Worm (Caenorhabditis elegans) whole organism, L1 larva: Measurements from ENCODE around the gene C42D8.1.

Source experiments
- C16A3.4 ChIP-seq: fragments of 150-350 bp; optimal IDR thresholded peaks from 2 replicates; lab custom pipeline; 2014; ENCODE audit warnings: missing biosample characterization, missing genetic modification characterization
- F16B12.6 ChIP-seq: fragments of 150-350 bp; optimal IDR thresholded peaks from 2 replicates; lab custom pipeline; 2014; ENCODE audit warnings: missing biosample characterization, missing genetic modification characterization
- blmp-1 ChIP-seq: fragments of 150-350 bp; optimal IDR thresholded peaks from 2 replicates; lab custom pipeline; 2014; ENCODE audit warnings: missing biosample characterization, missing genetic modification characterization
- ceh-90 ChIP-seq: sonication (generic microtip); optimal IDR thresholded peaks from 2 replicates; lab custom pipeline; 2016; ENCODE audit warnings: missing genetic modification characterization, missing compliant biosample characterization
- dpl-1 ChIP-seq, 3 experiments: fragments of 150-350 bp in 2 of 3; sonication (generic microtip) in 1 of 3; optimal IDR thresholded peaks; 2 replicates each; lab custom pipeline; 2014 to 2017; ENCODE audit warnings: missing biosample characterization in 3 of 3, missing genetic modification characterization in 3 of 3, missing genetic modification reagents in 3 of 3
- efl-3 ChIP-seq: fragments of 200-800 bp; sonication (Bioruptor generic); optimal IDR thresholded peaks from 2 replicates; lab custom pipeline; 2018; ENCODE audit warnings: mild to moderate bottlenecking, missing genetic modification characterization, missing compliant biosample characterization
- egl-27 ChIP-seq, 2 experiments: fragments of 150-350 bp in 1 of 2; sonication (generic microtip); optimal IDR thresholded peaks; 3 replicates each; lab custom pipeline; 2017 to 2018; ENCODE audit warnings: missing biosample characterization in 2 of 2, missing genetic modification characterization in 2 of 2, missing genetic modification reagents in 2 of 2
- elt-2 ChIP-seq: sonication (generic microtip); optimal IDR thresholded peaks from 2 replicates; lab custom pipeline; 2016; ENCODE audit warnings: missing genetic modification characterization, mild to moderate bottlenecking, inconsistent platforms, missing compliant biosample characterization, missing genetic modification reagents
- elt-3 ChIP-seq, 6 experiments: fragments of 150-350 bp in 1 of 6; sonication (generic microtip); optimal IDR thresholded peaks; 2 replicates each; lab custom pipeline; 2017 to 2018; ENCODE audit warnings: missing biosample characterization in 6 of 6, missing genetic modification characterization in 6 of 6, inconsistent platforms in 1 of 6
- fkh-4 ChIP-seq: sonication (generic microtip); optimal IDR thresholded peaks from 2 replicates; lab custom pipeline; 2016; ENCODE audit warnings: missing compliant biosample characterization, missing genetic modification characterization, borderline replicate concordance
- grh-1 ChIP-seq: fragments of 200-800 bp; sonication (Bioruptor generic); IDR thresholded peaks from 2 replicates; pipeline ENCODE4 v1.3.6; 2022; ENCODE audit warnings: missing genetic modification reagents, missing genetic modification characterization, missing compliant biosample characterization
- hlh-17 ChIP-seq: fragments of 200-800 bp; sonication (Bioruptor generic); optimal IDR thresholded peaks from 2 replicates; lab custom pipeline; 2018; ENCODE audit warnings: missing genetic modification characterization, mild to moderate bottlenecking, missing compliant biosample characterization, moderate library complexity, borderline replicate concordance
- hlh-4 ChIP-seq: sonication (generic microtip); optimal IDR thresholded peaks from 2 replicates; lab custom pipeline; 2016; ENCODE audit warnings: mild to moderate bottlenecking, missing genetic modification characterization, missing compliant biosample characterization
- hpl-2 ChIP-seq: fragments of 150-350 bp; optimal IDR thresholded peaks from 2 replicates; lab custom pipeline; 2014; ENCODE audit warnings: missing biosample characterization, missing genetic modification reagents, missing genetic modification characterization
- jun-1 ChIP-seq: fragments of 150-350 bp; optimal IDR thresholded peaks from 2 replicates; lab custom pipeline; 2014; ENCODE audit warnings: missing biosample characterization, missing genetic modification reagents, missing genetic modification characterization
- lin-14 ChIP-seq: fragments of 200-800 bp; sonication (Bioruptor generic); optimal IDR thresholded peaks from 2 replicates; lab custom pipeline; 2018; ENCODE audit warnings: mild to moderate bottlenecking, missing genetic modification characterization, moderate library complexity, missing compliant biosample characterization
- lin-39 ChIP-seq: fragments of 150-350 bp; optimal IDR thresholded peaks from 2 replicates; lab custom pipeline; 2014; ENCODE audit warnings: missing biosample characterization, missing genetic modification reagents, missing genetic modification characterization
- lsy-2 ChIP-seq, 2 experiments: fragments of 150-350 bp; optimal IDR thresholded peaks; 2 replicates each; lab custom pipeline; 2014; ENCODE audit warnings: missing biosample characterization in 2 of 2, missing genetic modification characterization in 2 of 2
- mab-9 ChIP-seq: fragments of 200-800 bp; sonication (Bioruptor generic); IDR thresholded peaks from 2 replicates; pipeline ENCODE4 v1.3.6; 2022; ENCODE audit warnings: missing genetic modification reagents, missing genetic modification characterization, missing compliant biosample characterization
- mdl-1 ChIP-seq, 2 experiments: fragments of 150-350 bp; optimal IDR thresholded peaks; 2 replicates each; lab custom pipeline; 2014 to 2017; ENCODE audit warnings: missing biosample characterization in 2 of 2, missing genetic modification characterization in 2 of 2, inconsistent platforms in 1 of 2
- nhr-12 ChIP-seq: sonication (generic microtip); optimal IDR thresholded peaks from 2 replicates; lab custom pipeline; 2017; ENCODE audit warnings: missing biosample characterization, missing genetic modification characterization
- nhr-19 ChIP-seq: fragments of 200-800 bp; sonication (Bioruptor generic); conservative IDR thresholded peaks from 2 replicates; pipeline ENCODE4 v1.3.6; 2022; ENCODE audit warnings: missing genetic modification characterization, missing compliant biosample characterization
- nhr-20 ChIP-seq: sonication (generic microtip); optimal IDR thresholded peaks from 2 replicates; lab custom pipeline; 2016; ENCODE audit warnings: mild to moderate bottlenecking, missing genetic modification characterization, missing compliant biosample characterization
- nhr-237 ChIP-seq: fragments of 150-350 bp; optimal IDR thresholded peaks from 2 replicates; lab custom pipeline; 2014; ENCODE audit warnings: missing biosample characterization, missing genetic modification characterization
- nhr-28 ChIP-seq: fragments of 150-350 bp; optimal IDR thresholded peaks from 2 replicates; lab custom pipeline; 2014; ENCODE audit warnings: missing biosample characterization, missing genetic modification characterization
- nhr-47 ChIP-seq: sonication (generic microtip); optimal IDR thresholded peaks from 2 replicates; lab custom pipeline; 2016; ENCODE audit warnings: mild to moderate bottlenecking, missing genetic modification characterization, moderate library complexity, missing compliant biosample characterization
- nhr-71 ChIP-seq: sonication (generic microtip); optimal IDR thresholded peaks from 2 replicates; lab custom pipeline; 2016; ENCODE audit warnings: mild to moderate bottlenecking, missing genetic modification characterization, moderate library complexity, missing compliant biosample characterization
- nhr-84 ChIP-seq: sonication (generic microtip); optimal IDR thresholded peaks from 2 replicates; lab custom pipeline; 2017; ENCODE audit warnings: missing biosample characterization, missing genetic modification characterization
- nhr-85 ChIP-seq: sonication (generic microtip); peaks from one replicate; lab custom pipeline; 2016; ENCODE audit warnings: missing genetic modification characterization, inconsistent platforms, missing compliant biosample characterization
- nhr-90 ChIP-seq: sonication (generic microtip); optimal IDR thresholded peaks from 2 replicates; lab custom pipeline; 2016; ENCODE audit warnings: mild to moderate bottlenecking, missing genetic modification characterization, missing compliant biosample characterization; ENCODE audit not compliant: poor library complexity
- snpc-4 ChIP-seq: fragments of 150-350 bp; optimal IDR thresholded peaks from 2 replicates; lab custom pipeline; 2014; ENCODE audit warnings: missing biosample characterization, missing genetic modification characterization
- snu-23 ChIP-seq: sonication (generic microtip); optimal IDR thresholded peaks from 2 replicates; lab custom pipeline; 2016; ENCODE audit warnings: missing genetic modification characterization, missing compliant biosample characterization
- sptf-1 ChIP-seq: fragments of 150-350 bp; optimal IDR thresholded peaks from 2 replicates; lab custom pipeline; 2014; ENCODE audit warnings: missing biosample characterization, missing genetic modification characterization
- tbx-2 ChIP-seq: sonication (generic microtip); optimal IDR thresholded peaks from 2 replicates; lab custom pipeline; 2016; ENCODE audit warnings: missing genetic modification characterization, missing compliant biosample characterization
- tlp-1 ChIP-seq: fragments of 150-350 bp; optimal IDR thresholded peaks from 2 replicates; lab custom pipeline; 2014; ENCODE audit warnings: missing biosample characterization, missing genetic modification characterization
- unc-130 ChIP-seq: fragments of 150-350 bp; optimal IDR thresholded peaks from 2 replicates; lab custom pipeline; 2017; ENCODE audit warnings: missing biosample characterization, missing genetic modification characterization, inconsistent platforms
- unc-30 ChIP-seq: sonication (generic microtip); optimal IDR thresholded peaks from 2 replicates; lab custom pipeline; 2017; ENCODE audit warnings: missing biosample characterization, missing genetic modification characterization
- unc-62 ChIP-seq: fragments of 150-350 bp; optimal IDR thresholded peaks from 2 replicates; lab custom pipeline; 2014; ENCODE audit warnings: missing biosample characterization, missing genetic modification reagents, missing genetic modification characterization
- vab-15 ChIP-seq: sonication (generic microtip); optimal IDR thresholded peaks from 2 replicates; lab custom pipeline; 2017; ENCODE audit warnings: missing genotype, mild to moderate bottlenecking, missing genetic modification characterization, missing compliant biosample characterization
- xbp-1 ChIP-seq: sonication (generic microtip); optimal IDR thresholded peaks from 2 replicates; lab custom pipeline; 2016; ENCODE audit warnings: missing genetic modification characterization, missing compliant biosample characterization
- zag-1 ChIP-seq: fragments of 150-350 bp; optimal IDR thresholded peaks from 2 replicates; lab custom pipeline; 2014; ENCODE audit warnings: missing biosample characterization, missing genetic modification characterization
- zip-4 ChIP-seq: fragments of 200-800 bp; sonication (Bioruptor generic); optimal IDR thresholded peaks from 2 replicates; lab custom pipeline; 2018; ENCODE audit warnings: mild to moderate bottlenecking, missing genetic modification characterization, moderate library complexity, missing compliant biosample characterization
- ztf-11 ChIP-seq, 2 experiments: sonication (generic microtip); optimal IDR thresholded peaks; 2 replicates each; lab custom pipeline; 2016 to 2017; ENCODE audit warnings: missing genetic modification characterization in 2 of 2, missing biosample characterization in 1 of 2, missing compliant biosample characterization in 1 of 2
- ztf-4 ChIP-seq: fragments of 150-350 bp; optimal IDR thresholded peaks from 2 replicates; lab custom pipeline; 2014; ENCODE audit warnings: missing biosample characterization, missing genetic modification characterization

Gene C42D8.1

ce11 chrX:5135548-5135947, 26.2 kb downstream of the C42D8.1 start:
- peak; percentile 87 for TF ChIP-seq nhr-85 (tag; lab: Kevin White, UChicago)
- TF ChIP-seq nhr-71, result peak; percentile 39
- no peak for TF ChIP-seq ztf-11 (tag; optimal IDR thresholded peaks at IDR 0.05; lab: Kevin White, UChicago)
- no peak for TF ChIP-seq sptf-1
- TF ChIP-seq tbx-2 (tag; lab: Kevin White, UChicago), result peak; percentile 19
- TF ChIP-seq hlh-17 (GFP tag; lab: Kevin White, UChicago), result no peak
- TF ChIP-seq nhr-20 (tag; lab: Kevin White, UChicago), result peak; percentile 80
- no peak for TF ChIP-seq zip-4 (GFP tag; lab: Kevin White, UChicago)
- no peak for TF ChIP-seq fkh-4 (tag; lab: Kevin White, UChicago)
- TF ChIP-seq tlp-1 (tag; lab: Kevin White, UChicago), result no peak
- no peak for TF ChIP-seq C16A3.4 (tag; lab: Kevin White, UChicago)
- peak; percentile 50 for TF ChIP-seq snu-23
- TF ChIP-seq elt-3 (tag; optimal IDR thresholded peaks at IDR 0.05; lab: Kevin White, UChicago), result peak in 2 of 6 experiments; percentile 14 to 83
- TF ChIP-seq nhr-47, result no peak
- TF ChIP-seq hlh-4 (tag; lab: Kevin White, UChicago), result no peak
- no peak for TF ChIP-seq nhr-237
- TF ChIP-seq egl-27 (tag; optimal IDR thresholded peaks at IDR 0.05; lab: Kevin White, UChicago), result no peak
- TF ChIP-seq ceh-90 (tag; lab: Kevin White, UChicago), result no peak
- TF ChIP-seq lin-39 (tag; lab: Kevin White, UChicago), result no peak
- no peak for TF ChIP-seq dpl-1 (GFP tag; optimal IDR thresholded peaks at IDR 0.05; lab: Kevin White, UChicago)
- TF ChIP-seq nhr-19, result peak; percentile 19
- TF ChIP-seq efl-3, result no peak
- no peak for TF ChIP-seq mab-9 (GFP tag; lab: Robert Waterston, UW)
- TF ChIP-seq zag-1 (tag; lab: Kevin White, UChicago), result no peak
- no peak for TF ChIP-seq nhr-28 (tag; lab: Kevin White, UChicago)
- TF ChIP-seq hpl-2 (GFP tag; lab: Kevin White, UChicago), result no peak
- 0 out of 2 replicates have a peak, but pooled peaks have one; percentile 15 for TF ChIP-seq grh-1 (GFP tag; lab: Robert Waterston, UW)
- TF ChIP-seq mdl-1 (tag; optimal IDR thresholded peaks at IDR 0.05; lab: Kevin White, UChicago), result peak in 1 of 2 experiments; percentile 15
- peak; percentile 48 for TF ChIP-seq lin-14 (GFP tag; lab: Kevin White, UChicago)
- TF ChIP-seq nhr-12 (tag; lab: Kevin White, UChicago), result no peak
- no peak for TF ChIP-seq lsy-2 (tag; optimal IDR thresholded peaks at IDR 0.05; lab: Kevin White, UChicago)
- TF ChIP-seq unc-62 (GFP tag; lab: Kevin White, UChicago), result no peak
- TF ChIP-seq xbp-1, result no peak
- peak; percentile 24 for TF ChIP-seq unc-130
- no peak for TF ChIP-seq F16B12.6 (tag; lab: Kevin White, UChicago)
- TF ChIP-seq jun-1, result no peak
- TF ChIP-seq unc-30 (tag; lab: Kevin White, UChicago), result no peak
- TF ChIP-seq elt-2, result no peak
- TF ChIP-seq snpc-4 (tag; lab: Kevin White, UChicago), result no peak
- peak; percentile 9 for TF ChIP-seq nhr-90 (tag; lab: Kevin White, UChicago)
- TF ChIP-seq ztf-4, result no peak
- TF ChIP-seq nhr-84, result no peak
- TF ChIP-seq vab-15, result no peak
- peak; percentile 45 for TF ChIP-seq blmp-1 (tag; lab: Kevin White, UChicago)
- TF ChIP-seq, all 84 proteins: peak for 13
